Worm (Caenorhabditis elegans) whole organism, L3 larva: ENCODE results near the gene uig-1.

Source experiments
- ceh-82 ChIP-seq: fragments of 150-350 bp; optimal IDR thresholded peaks from 2 replicates; lab custom pipeline; 2014; ENCODE audit warnings: missing biosample characterization, missing genetic modification characterization
- nhr-11 ChIP-seq: fragments of 150-350 bp; optimal IDR thresholded peaks from 2 replicates; lab custom pipeline; 2014; ENCODE audit warnings: missing biosample characterization, missing genetic modification characterization
- nhr-67 ChIP-seq: fragments of 150-350 bp; optimal IDR thresholded peaks from 2 replicates; lab custom pipeline; 2014; ENCODE audit warnings: missing biosample characterization, missing genetic modification characterization
- pha-4 ChIP-seq: fragments of 150-350 bp; optimal IDR thresholded peaks from 2 replicates; lab custom pipeline; 2014; ENCODE audit warnings: missing biosample characterization, missing genetic modification reagents, missing genetic modification characterization

DNA sequence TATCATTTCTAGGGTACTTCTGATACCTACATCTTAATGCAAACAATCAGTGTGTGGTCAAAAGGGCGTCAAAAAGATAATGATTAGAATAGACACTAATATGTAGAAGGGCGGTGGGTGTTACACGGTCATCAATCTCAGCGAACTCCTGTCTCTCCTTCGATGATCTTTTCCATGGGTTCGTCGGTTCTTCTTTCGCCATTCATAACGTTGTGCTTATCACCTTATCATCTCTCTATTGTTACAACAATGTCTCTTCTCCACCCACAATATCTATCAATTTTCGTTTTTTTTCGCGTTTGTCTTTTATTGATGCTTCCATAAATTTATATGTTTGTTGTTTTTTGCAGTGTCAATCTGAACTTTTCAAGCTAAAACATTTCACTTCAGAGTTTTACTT lies 5.7 kb upstream of the uig-1 start, which contains the start of gene ceh-79:
- TF ChIP-seq nhr-67 (tag; lab: Kevin White, UChicago) (no peak), pha-4 (tag; lab: Kevin White, UChicago) (no peak), nhr-11 (no peak), ceh-82 (tag; lab: Kevin White, UChicago) (no peak)
